Worm (Caenorhabditis elegans) whole organism, young adult: ENCODE data around the gene sre-48.

Experiments used
- F10E7.11 ChIP-seq: sonication (generic microtip); optimal IDR thresholded peaks from 2 replicates; lab custom pipeline; 2017; ENCODE audit warnings: mild to moderate bottlenecking, missing genetic modification characterization, moderate library complexity, missing compliant biosample characterization
- dpl-1 ChIP-seq: fragments of 150-350 bp; optimal IDR thresholded peaks from 2 replicates; lab custom pipeline; 2014; ENCODE audit warnings: missing biosample characterization, missing genetic modification reagents, missing genetic modification characterization

DNA sequence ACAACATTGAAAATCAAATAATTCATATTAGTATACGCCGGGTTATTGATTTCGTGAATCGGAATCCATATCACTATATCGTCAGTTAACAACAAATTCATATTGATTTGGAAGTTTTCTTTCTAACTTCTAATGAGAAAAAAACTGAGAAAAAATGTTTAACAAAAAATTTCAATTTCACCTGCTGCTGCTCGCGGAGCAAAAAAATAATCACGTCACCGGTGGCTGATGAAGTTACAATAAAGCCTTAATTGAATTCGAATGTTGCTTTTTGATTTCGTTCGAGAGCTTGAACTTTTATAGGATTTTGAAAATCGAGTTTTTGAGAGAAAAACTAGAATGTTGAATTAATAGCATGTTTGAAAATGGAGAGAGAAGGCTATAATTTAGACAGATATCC is 10.7 kb downstream of the sre-48 start, which contains the start of gene sre-43:
- TF ChIP-seq dpl-1 (GFP tag; lab: Kevin White, UChicago) (no peak), F10E7.11 (tag; lab: Kevin White, UChicago) (no peak)
